Fruit fly (Drosophila melanogaster): ENCODE results near the gene PIG-H.

dm6 chr3R:7980222-7980621 is 19.4 kb upstream of the PIG-H start, which contains the start of gene Sfp84E:
- TF ChIP-seq CTCF (optimal IDR thresholded peaks at IDR 0.05) = no peak
- TF ChIP-seq CG8478 (optimal IDR thresholded peaks at IDR 0.05) = no peak

Data from S2 (cell line).